Fruit fly (Drosophila melanogaster) whole organism, embryonic: ENCODE data around the gene Cpr11A.

Experiments
- ATbp ChIP-seq: fragments of 200-800 bp; sonication (Bioruptor generic); optimal IDR thresholded peaks from 2 replicates; lab custom pipeline; 2017; ENCODE audit warnings: missing biosample characterization, mild to moderate bottlenecking, missing genetic modification characterization, missing genetic modification reagents
- Ada2b ChIP-seq: fragments of 200-800 bp; sonication (Bioruptor generic); IDR thresholded peaks from 2 replicates; pipeline ENCODE4 v1.3.6; 2022; ENCODE audit warnings: missing biosample characterization, missing genetic modification characterization
- Aef1 ChIP-seq: fragments of 200-800 bp; sonication (Bioruptor generic); IDR thresholded peaks from 3 replicates; pipeline ENCODE4 v1.3.6; 2022; ENCODE audit warnings: missing biosample characterization, missing genetic modification characterization
- CG10321 ChIP-seq: fragments of 200-800 bp; sonication (Bioruptor generic); IDR thresholded peaks from 2 replicates; pipeline ENCODE4 v1.3.6; 2022; ENCODE audit warnings: missing biosample characterization, missing genetic modification characterization
- CG10654 ChIP-seq: fragments of 200-800 bp; sonication (Bioruptor generic); optimal IDR thresholded peaks from 2 replicates; lab custom pipeline; 2016; ENCODE audit warnings: missing biosample characterization, missing genetic modification characterization
- CG11247 ChIP-seq: fragments of 200-800 bp; sonication (Bioruptor generic); IDR thresholded peaks from 2 replicates; pipeline ENCODE4 v1.3.6; 2022; ENCODE audit warnings: missing biosample characterization, missing genetic modification characterization
- CG11696 ChIP-seq: fragments of 200-800 bp; sonication (Bioruptor generic); IDR thresholded peaks from 2 replicates; pipeline ENCODE4 v1.3.6; 2022; ENCODE audit warnings: missing biosample characterization, missing genetic modification characterization
- CG12071 ChIP-seq: fragments of 200-800 bp; sonication (Bioruptor generic); optimal IDR thresholded peaks from 3 replicates; lab custom pipeline; 2018; ENCODE audit warnings: missing biosample characterization, mild to moderate bottlenecking, missing genetic modification characterization
- CG13123 ChIP-seq: fragments of 200-800 bp; sonication (Bioruptor generic); optimal IDR thresholded peaks from 2 replicates; lab custom pipeline; 2016; ENCODE audit warnings: missing biosample characterization, missing genetic modification characterization
- CG13424 ChIP-seq: fragments of 200-800 bp; sonication (Bioruptor generic); optimal IDR thresholded peaks from 2 replicates; lab custom pipeline; 2019; ENCODE audit warnings: missing biosample characterization, mild to moderate bottlenecking, missing genetic modification characterization, moderate library complexity
- CG1529 ChIP-seq: fragments of 200-800 bp; sonication (Bioruptor generic); optimal IDR thresholded peaks from 3 replicates; lab custom pipeline; 2018; ENCODE audit warnings: missing biosample characterization, missing genetic modification characterization
- CG18011 ChIP-seq: fragments of 200-800 bp; sonication (Bioruptor generic); optimal IDR thresholded peaks from 2 replicates; lab custom pipeline; 2017; ENCODE audit warnings: missing biosample characterization, missing genetic modification characterization, mild to moderate bottlenecking, moderate library complexity, missing genotype
- CG18619 ChIP-seq: fragments of 200-800 bp; sonication (Bioruptor generic); optimal IDR thresholded peaks from 3 replicates; lab custom pipeline; 2017; ENCODE audit warnings: missing biosample characterization, mild to moderate bottlenecking, missing genetic modification characterization
- CG2120 ChIP-seq: fragments of 200-800 bp; sonication (Bioruptor generic); optimal IDR thresholded peaks from 3 replicates; lab custom pipeline; 2016; ENCODE audit warnings: missing biosample characterization, missing genetic modification characterization
- CG3065 ChIP-seq: fragments of 200-800 bp; sonication (Bioruptor generic); optimal IDR thresholded peaks from 2 replicates; lab custom pipeline; 2016; ENCODE audit warnings: missing biosample characterization, missing genetic modification characterization
- CG32767 ChIP-seq: fragments of 200-800 bp; sonication (Bioruptor generic); IDR thresholded peaks from 2 replicates; pipeline ENCODE4 v1.3.6; 2022; ENCODE audit warnings: missing biosample characterization, missing genetic modification characterization
- CG4424 ChIP-seq: fragments of 200-800 bp; sonication (Bioruptor generic); optimal IDR thresholded peaks from 3 replicates; lab custom pipeline; 2016; ENCODE audit warnings: missing biosample characterization, missing genetic modification characterization
- CG6272 ChIP-seq: fragments of 200-800 bp; sonication (Bioruptor generic); IDR thresholded peaks from 2 replicates; pipeline ENCODE4 v1.3.6; 2022; ENCODE audit warnings: missing biosample characterization, missing genetic modification characterization
- CG7786 ChIP-seq: fragments of 200-800 bp; sonication (Bioruptor generic); optimal IDR thresholded peaks from 2 replicates; lab custom pipeline; 2016; ENCODE audit warnings: missing biosample characterization, missing genetic modification characterization
- Chrac-16 ChIP-seq: fragments of 200-800 bp; sonication (Bioruptor generic); optimal IDR thresholded peaks from 3 replicates; lab custom pipeline; 2016; ENCODE audit warnings: missing biosample characterization, missing genetic modification characterization
- Dref ChIP-seq: fragments of 200-800 bp; sonication (Bioruptor generic); IDR thresholded peaks from 2 replicates; pipeline ENCODE4 v1.3.6; 2022; ENCODE audit warnings: missing biosample characterization, missing genetic modification characterization
- Fer1 ChIP-seq: fragments of 200-800 bp; sonication (Bioruptor generic); optimal IDR thresholded peaks from 2 replicates; lab custom pipeline; 2017; ENCODE audit warnings: missing biosample characterization, mild to moderate bottlenecking, missing genetic modification characterization
- Hey ChIP-seq: fragments of 200-800 bp; sonication (Bioruptor generic); optimal IDR thresholded peaks from 3 replicates; lab custom pipeline; 2018; ENCODE audit warnings: missing biosample characterization, mild to moderate bottlenecking, missing genetic modification characterization
- MBD-R2 ChIP-seq: fragments of 200-800 bp; sonication (Bioruptor generic); IDR thresholded peaks from 2 replicates; pipeline ENCODE4 v1.3.6; 2022; ENCODE audit warnings: missing biosample characterization, missing genetic modification characterization
- NC2α ChIP-seq: fragments of 200-800 bp; sonication (Bioruptor generic); optimal IDR thresholded peaks from 2 replicates; lab custom pipeline; 2016; ENCODE audit warnings: missing biosample characterization, missing genetic modification characterization
- NFAT ChIP-seq: fragments of 200-800 bp; sonication (Bioruptor generic); IDR thresholded peaks from 2 replicates; pipeline ENCODE4 v1.3.6; 2022; ENCODE audit warnings: missing biosample characterization, missing genetic modification characterization
- Ptx1 ChIP-seq: fragments of 200-800 bp; sonication (Bioruptor generic); IDR thresholded peaks from 2 replicates; pipeline ENCODE4 v1.3.6; 2022; ENCODE audit warnings: missing biosample characterization, missing genetic modification characterization
- Spps ChIP-seq: fragments of 200-800 bp; sonication (Bioruptor generic); optimal IDR thresholded peaks from 2 replicates; lab custom pipeline; 2018; ENCODE audit warnings: missing biosample characterization, mild to moderate bottlenecking, missing genetic modification characterization
- YL-1 ChIP-seq: fragments of 200-800 bp; sonication (Bioruptor generic); optimal IDR thresholded peaks from 3 replicates; lab custom pipeline; 2017; ENCODE audit warnings: missing biosample characterization, mild to moderate bottlenecking, missing genetic modification characterization
- corto ChIP-seq: fragments of 200-800 bp; sonication (Bioruptor generic); optimal IDR thresholded peaks from 2 replicates; lab custom pipeline; 2016; ENCODE audit warnings: missing biosample characterization, mild to moderate bottlenecking, missing genetic modification characterization, moderate library complexity
- da ChIP-seq: fragments of 200-800 bp; sonication (Bioruptor generic); optimal IDR thresholded peaks from 2 replicates; lab custom pipeline; 2016; ENCODE audit warnings: missing biosample characterization, missing genetic modification characterization
- dan ChIP-seq: fragments of 200-800 bp; sonication (Bioruptor generic); IDR thresholded peaks from 2 replicates; pipeline ENCODE4 v1.3.6; 2022; ENCODE audit warnings: missing biosample characterization, missing genetic modification characterization
- eve ChIP-seq, 2 experiments: fragments of >200 bp; optimal IDR thresholded peaks; 2 replicates each; lab custom pipeline; 2017; ENCODE audit warnings: missing biosample characterization in 2 of 2, missing genetic modification characterization in 2 of 2
- exex ChIP-seq: fragments of 200-800 bp; sonication (Bioruptor generic); optimal IDR thresholded peaks from 4 replicates; lab custom pipeline; 2018; ENCODE audit warnings: missing biosample characterization, mild to moderate bottlenecking, missing genetic modification characterization, moderate library complexity
- gcm2 ChIP-seq: fragments of 200-800 bp; sonication (Bioruptor generic); optimal IDR thresholded peaks from 2 replicates; lab custom pipeline; 2016; ENCODE audit warnings: missing biosample characterization, missing genetic modification characterization
- ham ChIP-seq: fragments of 200-800 bp; sonication (Bioruptor generic); IDR thresholded peaks from 2 replicates; pipeline ENCODE4 v1.3.6; 2022; ENCODE audit warnings: missing biosample characterization, missing genetic modification characterization
- hth ChIP-seq: fragments of >200 bp; optimal IDR thresholded peaks from 2 replicates; lab custom pipeline; 2017; ENCODE audit warnings: inconsistent platforms
- lola ChIP-seq, 3 experiments: fragments of >200 bp in 2 of 3; fragments of 200-800 bp in 1 of 3; sonication (Bioruptor generic) in 1 of 3; optimal IDR thresholded peaks; 2 replicates each; lab custom pipeline; 2017 to 2019; ENCODE audit warnings: missing biosample characterization in 3 of 3, missing genetic modification characterization in 3 of 3, mild to moderate bottlenecking in 1 of 3, moderate library complexity in 1 of 3
- oc ChIP-seq: fragments of 200-800 bp; sonication (Bioruptor generic); optimal IDR thresholded peaks from 2 replicates; lab custom pipeline; 2018; ENCODE audit warnings: missing biosample characterization, mild to moderate bottlenecking, missing genetic modification characterization, moderate library complexity
- odd ChIP-seq: fragments of 200-800 bp; sonication (Bioruptor generic); optimal IDR thresholded peaks from 2 replicates; lab custom pipeline; 2017; ENCODE audit warnings: missing biosample characterization, mild to moderate bottlenecking, missing genetic modification characterization
- prd ChIP-seq, 3 experiments: fragments of >200 bp in 2 of 3; fragments of 200-800 bp in 1 of 3; sonication (Bioruptor generic) in 1 of 3; optimal IDR thresholded peaks in 2 of 3; IDR thresholded peaks in 1 of 3; 2 replicates in 2 of 3; 3 replicates in 1 of 3; pipeline versions ENCODE4 v1.3.6 to Lab custom; 2017 to 2022; ENCODE audit warnings: missing biosample characterization in 1 of 3, missing genetic modification characterization in 1 of 3
- sc ChIP-seq, 3 experiments: fragments of >200 bp in 2 of 3; fragments of 200-800 bp in 1 of 3; sonication (Bioruptor generic) in 1 of 3; optimal IDR thresholded peaks; 2 replicates in 2 of 3; 3 replicates in 1 of 3; lab custom pipeline; 2017; ENCODE audit warnings: mild to moderate bottlenecking in 1 of 3, missing biosample characterization in 1 of 3, missing genetic modification characterization in 1 of 3, missing genetic modification reagents in 1 of 3
- schlank ChIP-seq: fragments of 200-800 bp; sonication (Bioruptor generic); optimal IDR thresholded peaks from 2 replicates; lab custom pipeline; 2018; ENCODE audit warnings: missing biosample characterization, mild to moderate bottlenecking, missing genetic modification characterization
- sd ChIP-seq: fragments of 200-800 bp; sonication (Bioruptor generic); optimal IDR thresholded peaks from 3 replicates; lab custom pipeline; 2018; ENCODE audit warnings: missing biosample characterization, mild to moderate bottlenecking, missing genetic modification characterization, moderate library complexity
- so ChIP-seq: fragments of 200-800 bp; sonication (Bioruptor generic); IDR thresholded peaks from 3 replicates; pipeline ENCODE4 v1.3.6; 2022; ENCODE audit warnings: missing biosample characterization, missing genetic modification characterization
- sob ChIP-seq: fragments of 200-800 bp; sonication (Bioruptor generic); IDR thresholded peaks from 2 replicates; pipeline ENCODE4 v1.3.6; 2022; ENCODE audit warnings: missing biosample characterization, missing genetic modification characterization
- tna ChIP-seq: fragments of 200-800 bp; sonication (Bioruptor generic); IDR thresholded peaks from 2 replicates; pipeline ENCODE4 v1.3.6; 2022; ENCODE audit warnings: missing biosample characterization, missing genetic modification characterization; ENCODE audit not compliant: partially characterized antibody
- trem ChIP-seq: fragments of 200-800 bp; optimal IDR thresholded peaks from 3 replicates; lab custom pipeline; 2019; ENCODE audit warnings: missing biosample characterization, mild to moderate bottlenecking, missing genetic modification characterization, moderate library complexity
- tx ChIP-seq: fragments of 200-800 bp; sonication (Bioruptor generic); optimal IDR thresholded peaks from 2 replicates; lab custom pipeline; 2016; ENCODE audit warnings: missing biosample characterization, missing genetic modification characterization
- zen2 ChIP-seq: fragments of 200-800 bp; sonication (Bioruptor generic); IDR thresholded peaks from 3 replicates; pipeline ENCODE4 v1.3.6; 2022; ENCODE audit warnings: missing biosample characterization, missing genetic modification characterization; ENCODE audit not compliant: partially characterized antibody

Gene Cpr11A

dm6 chrX:12473953-12474468 lies 12.8 kb upstream of the Cpr11A start (continued):
- TF ChIP-seq ham (GFP tag; lab: Robert Waterston, UW) (no peak), CG11247 (GFP tag; lab: Robert Waterston, UW) (peak; percentile 43; the same call in 1 of the 2 replicates), CG4424 (peak; percentile 70), tna (no peak), NC2α (GFP tag; lab: Kevin White, UChicago) (no peak), odd (GFP tag; lab: Kevin White, UChicago) (peak; percentile 79), Aef1 (peak; percentile 72), tx (GFP tag; lab: Kevin White, UChicago) (no peak), da (no peak), CG18619 (GFP tag; lab: Kevin White, UChicago) (peak; percentile 68), Spps (peak; percentile 14), Chrac-16 (GFP tag; lab: Kevin White, UChicago) (peak; percentile 58), prd (optimal IDR thresholded peaks at IDR 0.05; lab: Kevin White, UChicago) (no peak), prd (GFP tag; IDR thresholded peaks at IDR 0.05; lab: Robert Waterston, UW) (peak; percentile 78), sob (GFP tag; lab: Robert Waterston, UW) (peak; percentile 71), CG18011 (no peak), CG3065 (GFP tag; lab: Kevin White, UChicago) (peak; percentile 9), gcm2 (GFP tag; lab: Kevin White, UChicago) (no peak), NFAT (peak; percentile 65), Ptx1 (GFP tag; lab: Robert Waterston, UW) (peak; percentile 85), schlank (tag; lab: Kevin White, UChicago) (peak; percentile 48), hth (lab: Kevin White, UChicago) (no peak), CG10321 (no peak), lola (GFP tag; optimal IDR thresholded peaks at IDR 0.05; lab: Kevin White, UChicago) (peak in 1 of 3 experiments; percentile 75), Dref (GFP tag; lab: Robert Waterston, UW) (no peak), CG13123 (GFP tag; lab: Kevin White, UChicago) (no peak), Fer1 (peak; percentile 86), Ada2b (GFP tag; lab: Robert Waterston, UW) (peak; percentile 75), CG12071 (GFP tag; lab: Kevin White, UChicago) (no peak), sc (optimal IDR thresholded peaks at IDR 0.05; lab: Kevin White, UChicago) (no peak), sc (GFP tag; optimal IDR thresholded peaks at IDR 0.05; lab: Kevin White, UChicago) (peak; percentile 56), ATbp (GFP tag; lab: Kevin White, UChicago) (peak; percentile 11), CG1529 (peak; percentile 48), CG11696 (GFP tag; lab: Robert Waterston, UW) (0 out of 2 replicates have a peak, but pooled peaks have one; percentile 35), MBD-R2 (peak; percentile 44; the same call in 1 of the 2 replicates), Hey (no peak), oc (peak; percentile 18), sd (tag; lab: Kevin White, UChicago) (peak; percentile 81), CG13424 (tag; lab: Kevin White, UChicago) (peak; percentile 91), YL-1 (GFP tag; lab: Kevin White, UChicago) (peak; percentile 34), dan (GFP tag; lab: Robert Waterston, UW) (no peak), CG6272 (peak; percentile 62), so (peak; percentile 82), CG32767 (GFP tag; lab: Robert Waterston, UW) (peak; percentile 18; the same call in 1 of the 2 replicates), corto (GFP tag; lab: Kevin White, UChicago) (no peak), trem (tag; lab: Kevin White, UChicago) (peak; percentile 60), CG7786 (GFP tag; lab: Kevin White, UChicago) (no peak), eve (GFP tag; optimal IDR thresholded peaks at IDR 0.05; lab: Kevin White, UChicago) (no peak), exex (tag; lab: Kevin White, UChicago) (peak; percentile 59), zen2 (no peak), CG2120 (peak; percentile 69), CG10654 (peak; percentile 38)
